Worm (Caenorhabditis elegans) whole organism, early embryonic: Measurements from ENCODE around the gene K02E7.12.

ENCODE experiments used
- B0310.2 ChIP-seq: sonication (generic microtip); optimal IDR thresholded peaks from 2 replicates; lab custom pipeline; 2016; ENCODE audit warnings: mild to moderate bottlenecking, missing genetic modification characterization, missing compliant biosample characterization
- F13C5.2 ChIP-seq: sonication (generic microtip); optimal IDR thresholded peaks from 2 replicates; lab custom pipeline; 2017; ENCODE audit warnings: mild to moderate bottlenecking, missing genetic modification characterization, inconsistent platforms, missing compliant biosample characterization
- aly-1 ChIP-seq: sonication (generic microtip); optimal IDR thresholded peaks from 2 replicates; lab custom pipeline; 2016; ENCODE audit warnings: missing genetic modification characterization, missing compliant biosample characterization
- ama-1 ChIP-seq: fragments of 150-350 bp; optimal IDR thresholded peaks from 2 replicates; lab custom pipeline; 2014
- ceh-13 ChIP-seq: fragments of 200-800 bp; sonication (Bioruptor generic); optimal IDR thresholded peaks from 2 replicates; lab custom pipeline; 2018; ENCODE audit warnings: mild to moderate bottlenecking, missing genetic modification characterization, missing compliant biosample characterization
- ceh-36 ChIP-seq: sonication (generic microtip); optimal IDR thresholded peaks from 2 replicates; lab custom pipeline; 2016; ENCODE audit warnings: missing genetic modification characterization, inconsistent platforms, missing compliant biosample characterization
- ets-7 ChIP-seq: sonication (generic microtip); optimal IDR thresholded peaks from 2 replicates; lab custom pipeline; 2016; ENCODE audit warnings: missing genotype, missing genetic modification characterization, missing compliant biosample characterization
- flt-1 ChIP-seq: fragments of 200-800 bp; sonication (Bioruptor generic); IDR thresholded peaks from 2 replicates; pipeline ENCODE4 v1.3.6; 2022; ENCODE audit warnings: missing genetic modification characterization, missing compliant biosample characterization
- hmbx-1 ChIP-seq: sonication (generic microtip); optimal IDR thresholded peaks from 2 replicates; lab custom pipeline; 2016; ENCODE audit warnings: mild to moderate bottlenecking, missing genetic modification characterization, missing compliant biosample characterization
- hmg-4 ChIP-seq: fragments of 200-800 bp; sonication (Bioruptor generic); optimal IDR thresholded peaks from 2 replicates; lab custom pipeline; 2018; ENCODE audit warnings: mild to moderate bottlenecking, missing genetic modification characterization, missing compliant biosample characterization
- hnd-1 ChIP-seq: sonication (generic microtip); optimal IDR thresholded peaks from 2 replicates; lab custom pipeline; 2016; ENCODE audit warnings: missing genetic modification characterization, missing compliant biosample characterization
- pes-1 ChIP-seq: fragments of 200-800 bp; sonication (Bioruptor generic); IDR thresholded peaks from 2 replicates; pipeline ENCODE4 v1.3.6; 2022; ENCODE audit warnings: missing genetic modification reagents, missing genetic modification characterization, missing compliant biosample characterization
- scrt-1 ChIP-seq: fragments of 200-800 bp; sonication (Bioruptor generic); IDR thresholded peaks from 2 replicates; pipeline ENCODE4 v1.3.6; 2022; ENCODE audit warnings: missing genetic modification characterization, missing compliant biosample characterization
- sea-1 ChIP-seq: fragments of 200-800 bp; sonication (Bioruptor generic); conservative IDR thresholded peaks from 2 replicates; pipeline ENCODE4 v1.3.6; 2022; ENCODE audit warnings: missing genetic modification characterization, missing compliant biosample characterization
- tbx-11 ChIP-seq: fragments of 200-800 bp; sonication (Bioruptor generic); IDR thresholded peaks from 2 replicates; pipeline ENCODE4 v1.3.6; 2022; ENCODE audit warnings: missing genetic modification characterization, missing compliant biosample characterization
- tbx-37 ChIP-seq: fragments of 200-800 bp; sonication (Bioruptor generic); conservative IDR thresholded peaks from 2 replicates; pipeline ENCODE4 v1.3.6; 2022; ENCODE audit warnings: missing genetic modification reagents, missing genetic modification characterization, missing compliant biosample characterization
- tra-4 ChIP-seq: sonication (generic microtip); optimal IDR thresholded peaks from 2 replicates; lab custom pipeline; 2017; ENCODE audit warnings: missing genetic modification characterization, missing compliant biosample characterization

The K02E7.12 gene

ce11 chrII:1110901-1111300 lies 39.9 kb downstream of the K02E7.12 start, which contains the start of gene lips-11:
Gene lips-11 (minus strand): TSS chrII:1111001.
- TF ChIP-seq hmbx-1 (tag; lab: Kevin White, UChicago) (no peak), ama-1 (lab: Kevin White, UChicago) (no peak), scrt-1 (GFP tag; lab: Robert Waterston, UW) (no peak), sea-1 (GFP tag; lab: Robert Waterston, UW) (no peak), pes-1 (GFP tag; lab: Robert Waterston, UW) (no peak), aly-1 (no peak), B0310.2 (no peak), ceh-13 (GFP tag; lab: Kevin White, UChicago) (no peak), tbx-11 (no peak), hmg-4 (no peak), ceh-36 (tag; lab: Kevin White, UChicago) (no peak), flt-1 (no peak), hnd-1 (tag; lab: Kevin White, UChicago) (no peak), tra-4 (tag; lab: Kevin White, UChicago) (no peak), F13C5.2 (tag; lab: Kevin White, UChicago) (no peak)

DNA sequence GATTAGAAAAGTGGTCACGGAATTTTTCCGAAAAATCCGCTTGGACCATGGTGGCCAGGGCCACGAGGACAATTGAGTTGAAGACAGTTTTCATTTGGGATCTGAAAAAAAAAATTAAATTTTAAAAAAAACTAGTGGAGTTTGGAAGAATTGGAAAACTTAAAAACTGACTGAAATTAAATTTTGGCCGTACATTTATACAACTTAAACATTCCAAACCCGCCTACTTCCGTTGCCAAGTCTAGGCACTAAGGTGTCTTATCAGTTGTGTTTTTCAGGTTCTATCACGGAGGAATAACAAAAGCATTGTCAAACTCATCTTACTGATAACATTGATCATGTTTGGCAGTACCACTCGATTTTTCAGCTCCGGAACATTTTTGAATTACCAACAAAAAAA lies 43.2 kb downstream of the K02E7.12 start, which contains the start of gene lips-12:
lips-12 (minus strand) TSS at position 101 of the 400 bp plus-strand sequence.
- TF ChIP-seq ceh-36 (tag; lab: Kevin White, UChicago) (no peak), B0310.2 (no peak), hmbx-1 (tag; lab: Kevin White, UChicago) (no peak), scrt-1 (GFP tag; lab: Robert Waterston, UW) (no peak), ceh-13 (GFP tag; lab: Kevin White, UChicago) (no peak), aly-1 (no peak), tbx-37 (GFP tag; lab: Robert Waterston, UW) (no peak), ama-1 (lab: Kevin White, UChicago) (no peak), ets-7 (tag; lab: Kevin White, UChicago) (no peak), sea-1 (GFP tag; lab: Robert Waterston, UW) (no peak), pes-1 (GFP tag; lab: Robert Waterston, UW) (no peak), tra-4 (tag; lab: Kevin White, UChicago) (no peak), hnd-1 (tag; lab: Kevin White, UChicago) (no peak), flt-1 (no peak), F13C5.2 (tag; lab: Kevin White, UChicago) (no peak), tbx-11 (no peak), hmg-4 (no peak)

- no peak for TF ChIP-seq F13C5.2 (tag; lab: Kevin White, UChicago)
- no peak for TF ChIP-seq flt-1
Observed at ce11 chrII:1116521-1116920, 45.5 kb downstream of the K02E7.12 start.

- TF ChIP-seq flt-1 (no peak), tbx-37 (GFP tag; lab: Robert Waterston, UW) (no peak), sea-1 (GFP tag; lab: Robert Waterston, UW) (no peak), ceh-13 (GFP tag; lab: Kevin White, UChicago) (no peak), ama-1 (lab: Kevin White, UChicago) (no peak), ceh-36 (tag; lab: Kevin White, UChicago) (no peak), tbx-11 (no peak), ets-7 (tag; lab: Kevin White, UChicago) (no peak), tra-4 (tag; lab: Kevin White, UChicago) (no peak)
Observed at ce11 chrII:1117992-1118729, 47.2 kb downstream of the K02E7.12 start, which contains the start of gene lips-13. Gene lips-13 (minus strand): TSS chrII:1118042.
